Fruit fly (Drosophila melanogaster): ENCODE results near the gene CG13385.

dm6 chr2L:8351333-8351732, 45.1 kb upstream of the CG13385 start:
- TF ChIP-seq CG8478 (optimal IDR thresholded peaks at IDR 0.05) (no peak), CTCF (optimal IDR thresholded peaks at IDR 0.05) (no peak)
